Worm (Caenorhabditis elegans): ENCODE data around the gene ugt-4.

ce11 chrV:12795196-12795595 is at the start of gene ugt-4:
- TF ChIP-seq egl-18 (GFP tag; IDR thresholded peaks at IDR 0.05) (no peak), dpl-1 (GFP tag; optimal IDR thresholded peaks at IDR 0.05) (no peak), mes-4 (tag; optimal IDR thresholded peaks at IDR 0.05) (no peak)
